Fruit fly (Drosophila melanogaster): Measurements from ENCODE around the gene Hr38.

dm6 chr2L:20645394-20645869 lies 69.0 kb downstream of the Hr38 start, which contains the start of the genes phr6-4 and CG2608:
- TF ChIP-seq CG8478 (optimal IDR thresholded peaks at IDR 0.05) (no peak), usp (GFP tag; optimal IDR thresholded peaks at IDR 0.05) (no peak), EcR (GFP tag; optimal IDR thresholded peaks at IDR 0.05) (no peak), Dll (optimal IDR thresholded peaks at IDR 0.05) (no peak), pan (optimal IDR thresholded peaks at IDR 0.05) (no peak)
